Worm (Caenorhabditis elegans): ENCODE data around the gene skp-1.

DNA sequence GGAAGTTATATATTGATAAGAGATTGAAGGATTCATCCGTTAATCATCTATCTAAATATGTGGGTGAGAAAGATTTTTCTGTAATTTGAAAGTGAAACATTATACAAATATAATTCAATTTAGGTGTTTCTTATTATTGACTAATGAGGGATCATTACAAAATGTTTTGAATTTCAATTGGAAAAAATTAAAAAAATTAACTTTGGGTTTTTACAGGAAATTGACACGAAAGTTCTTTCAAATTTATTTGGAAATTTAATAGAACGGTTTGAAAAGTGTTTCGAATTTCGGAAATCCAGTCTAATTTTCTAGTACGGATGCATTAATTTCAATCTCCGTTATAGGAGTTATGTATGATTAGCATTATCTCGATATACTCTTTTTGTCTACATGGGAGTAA is 7.8 kb downstream of the skp-1 start:
- TF ChIP-seq snpc-4 (tag; optimal IDR thresholded peaks at IDR 0.05) (no peak), nhr-12 (tag; optimal IDR thresholded peaks at IDR 0.05) (no peak), ZK546.5 (tag; optimal IDR thresholded peaks at IDR 0.05) (no peak)

Measured in whole organism, L2 larva.